Fruit fly (Drosophila melanogaster) whole organism, embryonic: Measurements from ENCODE around the gene ZnT86D.

Experiments used
- Aef1 ChIP-seq: fragments of 200-800 bp; sonication (Bioruptor generic); IDR thresholded peaks from 3 replicates; pipeline ENCODE4 v1.3.6; 2022; ENCODE audit warnings: missing biosample characterization, missing genetic modification characterization
- CG11456 ChIP-seq: fragments of 200-800 bp; sonication (Bioruptor generic); IDR thresholded peaks from 3 replicates; pipeline ENCODE4 v1.3.6; 2022; ENCODE audit warnings: missing biosample characterization, missing genetic modification characterization
- CG11560 ChIP-seq: fragments of 200-800 bp; sonication (Bioruptor generic); IDR thresholded peaks from 3 replicates; pipeline ENCODE4 v1.3.6; 2022; ENCODE audit warnings: missing biosample characterization, missing genetic modification characterization
- CG12236 ChIP-seq: fragments of 200-800 bp; sonication (Bioruptor generic); optimal IDR thresholded peaks from 2 replicates; lab custom pipeline; 2016; ENCODE audit warnings: missing biosample characterization, missing genetic modification characterization
- CG1647 ChIP-seq: fragments of 200-800 bp; sonication (Bioruptor generic); optimal IDR thresholded peaks from 3 replicates; lab custom pipeline; 2016; ENCODE audit warnings: missing biosample characterization, missing genetic modification characterization
- CG34376 ChIP-seq: fragments of 200-800 bp; sonication (Bioruptor generic); optimal IDR thresholded peaks from 2 replicates; lab custom pipeline; 2018; ENCODE audit warnings: missing biosample characterization, mild to moderate bottlenecking, missing genetic modification characterization
- CG34422 ChIP-seq: fragments of 200-800 bp; sonication (Bioruptor generic); IDR thresholded peaks from 3 replicates; pipeline ENCODE4 v1.3.6; 2022; ENCODE audit warnings: missing biosample characterization, missing genetic modification characterization
- CG3995 ChIP-seq: fragments of 200-800 bp; sonication (Bioruptor generic); optimal IDR thresholded peaks from 3 replicates; lab custom pipeline; 2016; ENCODE audit warnings: missing biosample characterization, missing genetic modification characterization
- CG4854 ChIP-seq: fragments of 200-800 bp; sonication (Bioruptor generic); optimal IDR thresholded peaks from 2 replicates; lab custom pipeline; 2016; ENCODE audit warnings: missing biosample characterization, missing genetic modification characterization, inconsistent platforms
- CG6654 ChIP-seq: fragments of 200-800 bp; sonication (Bioruptor generic); optimal IDR thresholded peaks from 2 replicates; lab custom pipeline; 2017; ENCODE audit warnings: missing biosample characterization, mild to moderate bottlenecking, missing genetic modification characterization
- CG6854 ChIP-seq: fragments of 200-800 bp; sonication (Bioruptor generic); optimal IDR thresholded peaks from 3 replicates; lab custom pipeline; 2017; ENCODE audit warnings: missing biosample characterization, mild to moderate bottlenecking, missing genetic modification characterization
- CG8478 ChIP-seq: fragments of >200 bp; optimal IDR thresholded peaks from 2 replicates; lab custom pipeline; 2018
- CG8944 ChIP-seq: fragments of 200-800 bp; sonication (Bioruptor generic); optimal IDR thresholded peaks from 3 replicates; lab custom pipeline; 2016; ENCODE audit warnings: missing biosample characterization, missing genetic modification characterization
- Dad ChIP-seq: fragments of 200-800 bp; sonication (Bioruptor generic); optimal IDR thresholded peaks from 3 replicates; lab custom pipeline; 2016; ENCODE audit warnings: missing biosample characterization, missing genetic modification characterization
- Dref ChIP-seq: fragments of 200-800 bp; sonication (Bioruptor generic); IDR thresholded peaks from 2 replicates; pipeline ENCODE4 v1.3.6; 2022; ENCODE audit warnings: missing biosample characterization, missing genetic modification characterization
- GATAe ChIP-seq: fragments of 200-800 bp; sonication (Bioruptor generic); conservative IDR thresholded peaks from 2 replicates; pipeline ENCODE4 v1.3.6; 2022; ENCODE audit warnings: missing biosample characterization, missing genetic modification characterization
- Lim3 ChIP-seq: fragments of 200-800 bp; sonication (Bioruptor generic); IDR thresholded peaks from 2 replicates; pipeline ENCODE4 v1.3.6; 2022; ENCODE audit warnings: missing biosample characterization, missing genetic modification characterization
- Mad ChIP-seq: fragments of 200-800 bp; sonication (Bioruptor generic); optimal IDR thresholded peaks from 2 replicates; lab custom pipeline; 2016; ENCODE audit warnings: missing biosample characterization, missing genetic modification characterization
- Max ChIP-seq: fragments of 200-800 bp; sonication (Bioruptor generic); optimal IDR thresholded peaks from 2 replicates; lab custom pipeline; 2016; ENCODE audit warnings: missing biosample characterization, mild to moderate bottlenecking, missing genetic modification characterization
- Myb ChIP-seq: fragments of 200-800 bp; sonication (Bioruptor generic); optimal IDR thresholded peaks from 2 replicates; lab custom pipeline; 2016; ENCODE audit warnings: missing biosample characterization, missing genetic modification characterization
- NC2α ChIP-seq: fragments of 200-800 bp; sonication (Bioruptor generic); optimal IDR thresholded peaks from 2 replicates; lab custom pipeline; 2016; ENCODE audit warnings: missing biosample characterization, missing genetic modification characterization
- Neu2 ChIP-seq: fragments of 200-800 bp; sonication (Bioruptor generic); optimal IDR thresholded peaks from 3 replicates; lab custom pipeline; 2016; ENCODE audit warnings: missing biosample characterization, missing genetic modification characterization, borderline replicate concordance
- Nf-YA ChIP-seq: fragments of 200-800 bp; sonication (Bioruptor generic); IDR thresholded peaks from 2 replicates; pipeline ENCODE4 v1.3.6; 2022; ENCODE audit warnings: missing biosample characterization, missing genetic modification characterization
- Pdp1 ChIP-seq, 2 experiments: fragments of 200-800 bp; sonication (Bioruptor generic); optimal IDR thresholded peaks; 3 replicates each; lab custom pipeline; 2016; ENCODE audit warnings: missing biosample characterization in 2 of 2, missing genetic modification characterization in 2 of 2, mild to moderate bottlenecking in 1 of 2, moderate library complexity in 1 of 2
- Taf1 ChIP-seq: fragments of 200-800 bp; sonication (Bioruptor generic); IDR thresholded peaks from 2 replicates; pipeline ENCODE4 v1.3.6; 2022; ENCODE audit warnings: missing biosample characterization, missing genetic modification characterization
- al ChIP-seq: fragments of 200-800 bp; sonication (Bioruptor generic); IDR thresholded peaks from 2 replicates; pipeline ENCODE4 v1.3.6; 2022; ENCODE audit warnings: missing biosample characterization, missing genetic modification characterization
- ap ChIP-seq: fragments of 200-800 bp; sonication (Bioruptor generic); IDR thresholded peaks from 2 replicates; pipeline ENCODE4 v1.3.6; 2022; ENCODE audit warnings: missing biosample characterization, missing genetic modification characterization
- bab2 ChIP-seq: fragments of 200-800 bp; sonication (Bioruptor generic); optimal IDR thresholded peaks from 2 replicates; lab custom pipeline; 2016; ENCODE audit warnings: missing biosample characterization, missing genetic modification characterization
- bbx ChIP-seq: fragments of 200-800 bp; sonication (Bioruptor generic); IDR thresholded peaks from 2 replicates; pipeline ENCODE4 v1.3.6; 2022; ENCODE audit warnings: missing biosample characterization, missing genetic modification characterization; ENCODE audit not compliant: partially characterized antibody
- bowl ChIP-seq: fragments of 200-800 bp; sonication (Bioruptor generic); IDR thresholded peaks from 2 replicates; pipeline ENCODE4 v1.3.6; 2022; ENCODE audit warnings: missing biosample characterization, missing genetic modification characterization
- chif ChIP-seq, 2 experiments: fragments of 200-800 bp; sonication (Bioruptor generic); optimal IDR thresholded peaks; 3 replicates each; lab custom pipeline; 2016; ENCODE audit warnings: missing biosample characterization in 2 of 2, missing genetic modification characterization in 2 of 2
- chm ChIP-seq: fragments of 200-800 bp; sonication (Bioruptor generic); IDR thresholded peaks from 2 replicates; pipeline ENCODE4 v1.3.6; 2022; ENCODE audit warnings: missing biosample characterization, missing genetic modification characterization
- danr ChIP-seq: fragments of 200-800 bp; sonication (Bioruptor generic); IDR thresholded peaks from 2 replicates; pipeline ENCODE4 v1.3.6; 2022; ENCODE audit warnings: missing biosample characterization, missing genetic modification characterization
- esg ChIP-seq: fragments of 200-800 bp; sonication (Bioruptor generic); conservative IDR thresholded peaks from 2 replicates; pipeline ENCODE4 v1.3.6; 2022; ENCODE audit warnings: missing biosample characterization, missing genetic modification characterization
- fd96Cb ChIP-seq: fragments of 200-800 bp; sonication (Bioruptor generic); optimal IDR thresholded peaks from 2 replicates; lab custom pipeline; 2018; ENCODE audit warnings: missing biosample characterization, mild to moderate bottlenecking, missing genetic modification characterization, moderate library complexity
- fru ChIP-seq: fragments of >200 bp; optimal IDR thresholded peaks from 2 replicates; lab custom pipeline; 2017
- ftz-f1 ChIP-seq: fragments of 200-800 bp; sonication (Bioruptor generic); optimal IDR thresholded peaks from 2 replicates; lab custom pipeline; 2016; ENCODE audit warnings: missing biosample characterization, missing genetic modification characterization
- fu2 ChIP-seq: fragments of 200-800 bp; sonication (Bioruptor generic); optimal IDR thresholded peaks from 2 replicates; lab custom pipeline; 2016; ENCODE audit warnings: missing biosample characterization, missing genetic modification characterization
- gt ChIP-seq: fragments of 200-800 bp; sonication (Bioruptor generic); IDR thresholded peaks from 2 replicates; pipeline ENCODE4 v1.3.6; 2022; ENCODE audit warnings: missing biosample characterization, missing genetic modification characterization
- jigr1 ChIP-seq: fragments of 200-800 bp; sonication (Bioruptor generic); IDR thresholded peaks from 3 replicates; pipeline ENCODE4 v1.3.6; 2022; ENCODE audit warnings: missing biosample characterization, missing genetic modification characterization
- kah ChIP-seq: fragments of 200-800 bp; sonication (Bioruptor generic); optimal IDR thresholded peaks from 2 replicates; lab custom pipeline; 2018; ENCODE audit warnings: missing biosample characterization, mild to moderate bottlenecking, missing genetic modification characterization
- lab ChIP-seq: fragments of 200-800 bp; sonication (Bioruptor generic); optimal IDR thresholded peaks from 3 replicates; lab custom pipeline; 2017; ENCODE audit warnings: missing biosample characterization, missing genetic modification characterization, mild to moderate bottlenecking, moderate library complexity, missing genetic modification reagents
- nau ChIP-seq: fragments of 200-800 bp; sonication (Bioruptor generic); optimal IDR thresholded peaks from 3 replicates; lab custom pipeline; 2017; ENCODE audit warnings: missing biosample characterization, mild to moderate bottlenecking, missing genetic modification characterization, missing genetic modification reagents
- onecut ChIP-seq: fragments of 200-800 bp; sonication (Bioruptor generic); IDR thresholded peaks from 2 replicates; pipeline ENCODE4 v1.3.6; 2022; ENCODE audit warnings: missing biosample characterization, missing genetic modification characterization
- peb ChIP-seq: fragments of 200-800 bp; sonication (Bioruptor generic); IDR thresholded peaks from 2 replicates; pipeline ENCODE4 v1.3.6; 2022; ENCODE audit warnings: missing biosample characterization, missing genetic modification characterization
- prd ChIP-seq, 3 experiments: fragments of >200 bp in 2 of 3; fragments of 200-800 bp in 1 of 3; sonication (Bioruptor generic) in 1 of 3; optimal IDR thresholded peaks in 2 of 3; IDR thresholded peaks in 1 of 3; 2 replicates in 2 of 3; 3 replicates in 1 of 3; pipeline versions ENCODE4 v1.3.6 to Lab custom; 2017 to 2022; ENCODE audit warnings: missing biosample characterization in 1 of 3, missing genetic modification characterization in 1 of 3
- ranshi ChIP-seq: fragments of 200-800 bp; sonication (Bioruptor generic); IDR thresholded peaks from 2 replicates; pipeline ENCODE4 v1.3.6; 2022; ENCODE audit warnings: missing biosample characterization, missing genetic modification characterization
- sr ChIP-seq: fragments of 200-800 bp; sonication (Bioruptor generic); IDR thresholded peaks from 3 replicates; pipeline ENCODE4 v1.3.6; 2022; ENCODE audit warnings: missing biosample characterization, missing genetic modification characterization
- tio ChIP-seq: fragments of 200-800 bp; sonication (Bioruptor generic); optimal IDR thresholded peaks from 2 replicates; lab custom pipeline; 2017; ENCODE audit warnings: missing biosample characterization, missing genetic modification characterization, inconsistent platforms
- trem ChIP-seq: fragments of 200-800 bp; optimal IDR thresholded peaks from 3 replicates; lab custom pipeline; 2019; ENCODE audit warnings: missing biosample characterization, mild to moderate bottlenecking, missing genetic modification characterization, moderate library complexity
- unc-4 ChIP-seq: fragments of 200-800 bp; sonication (Bioruptor generic); IDR thresholded peaks from 2 replicates; pipeline ENCODE4 v1.3.6; 2022; ENCODE audit warnings: missing biosample characterization, missing genetic modification characterization; ENCODE audit not compliant: partially characterized antibody

Gene ZnT86D

DNA sequence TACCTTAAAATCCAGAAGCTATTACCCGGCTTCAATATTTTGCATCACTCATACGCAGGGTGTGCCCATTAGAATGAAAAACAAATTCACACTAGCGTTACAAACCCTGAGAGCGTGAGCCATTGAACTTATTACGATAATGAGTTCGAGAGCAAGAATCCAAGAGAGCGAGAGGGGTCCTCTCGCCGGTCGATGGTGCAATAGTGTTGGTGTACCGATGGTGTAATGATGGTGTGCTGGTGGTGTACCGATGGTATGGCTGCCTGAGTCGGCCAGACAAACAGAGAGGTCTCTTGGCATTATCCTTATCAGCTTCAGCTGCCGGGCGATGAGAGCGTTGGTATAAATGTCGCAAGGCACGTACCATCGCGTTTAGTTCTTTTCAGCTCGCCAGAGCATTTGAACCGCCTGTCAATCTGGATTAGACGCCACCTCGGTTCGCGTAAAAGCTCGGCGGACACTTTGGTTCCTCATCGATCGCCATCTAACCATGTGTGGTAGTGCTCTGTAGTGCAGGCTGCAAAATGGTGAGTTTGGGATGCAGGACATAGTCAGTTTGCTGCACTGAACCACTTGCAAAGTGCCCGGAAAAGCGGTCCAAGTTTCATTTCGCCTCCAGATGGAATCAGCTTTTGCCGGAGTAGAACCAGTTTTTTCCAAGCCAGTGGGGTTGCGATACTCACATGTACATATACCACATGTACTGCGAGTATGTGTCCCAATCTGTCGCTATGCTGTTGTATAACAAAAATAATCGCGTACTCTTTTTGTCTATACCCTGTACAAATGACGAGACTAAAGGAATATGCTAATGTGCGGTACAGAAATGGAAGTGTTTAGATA lies 14.1 kb downstream of the ZnT86D start (continued):
- TF ChIP-seq esg (GFP tag; lab: Robert Waterston, UW) (no peak), Aef1 (no peak), Mad (GFP tag; lab: Kevin White, UChicago) (no peak), jigr1 (GFP tag; lab: Robert Waterston, UW) (no peak), bowl (GFP tag; lab: Robert Waterston, UW) (no peak), ap (no peak), fd96Cb (tag; lab: Kevin White, UChicago) (no peak), Neu2 (GFP tag; lab: Kevin White, UChicago) (no peak), Taf1 (GFP tag; lab: Robert Waterston, UW) (no peak), al (GFP tag; lab: Robert Waterston, UW) (no peak), chif (GFP tag; optimal IDR thresholded peaks at IDR 0.05; lab: Kevin White, UChicago) (no peak), CG3995 (GFP tag; lab: Kevin White, UChicago) (no peak), Lim3 (GFP tag; lab: Robert Waterston, UW) (no peak), ranshi (GFP tag; lab: Robert Waterston, UW) (no peak), bab2 (GFP tag; lab: Kevin White, UChicago) (no peak), lab (GFP tag; lab: Kevin White, UChicago) (no peak), tio (GFP tag; lab: Kevin White, UChicago) (no peak), NC2α (GFP tag; lab: Kevin White, UChicago) (no peak), Dad (GFP tag; lab: Kevin White, UChicago) (no peak), gt (GFP tag; lab: Robert Waterston, UW) (no peak), chm (no peak), fu2 (GFP tag; lab: Kevin White, UChicago) (no peak), onecut (no peak), peb (no peak), danr (GFP tag; lab: Robert Waterston, UW) (no peak), bbx (no peak), CG1647 (GFP tag; lab: Kevin White, UChicago) (no peak), Dref (GFP tag; lab: Robert Waterston, UW) (no peak), trem (tag; lab: Kevin White, UChicago) (no peak), CG34422 (GFP tag; lab: Robert Waterston, UW) (peak; percentile 13; the same call in 1 of the 3 replicates), kah (GFP tag; lab: Kevin White, UChicago) (no peak), sr (no peak), Nf-YA (GFP tag; lab: Robert Waterston, UW) (no peak), fru (lab: Kevin White, UChicago) (no peak), CG8478 (lab: Kevin White, UChicago) (no peak), CG6654 (GFP tag; lab: Kevin White, UChicago) (no peak), CG8944 (GFP tag; lab: Kevin White, UChicago) (no peak), prd (optimal IDR thresholded peaks at IDR 0.05; lab: Kevin White, UChicago) (no peak), prd (GFP tag; IDR thresholded peaks at IDR 0.05; lab: Robert Waterston, UW) (no peak), Pdp1 (GFP tag; optimal IDR thresholded peaks at IDR 0.05; lab: Kevin White, UChicago) (peak in 1 of 2 experiments; percentile 98), CG12236 (GFP tag; lab: Kevin White, UChicago) (no peak), CG4854 (GFP tag; lab: Kevin White, UChicago) (no peak), nau (GFP tag; lab: Kevin White, UChicago) (no peak), CG11456 (0 out of 3 replicates have a peak, but pooled peaks have one; percentile 36), CG11560 (tag; lab: Robert Waterston, UW) (no peak), unc-4 (GFP tag; lab: Robert Waterston, UW) (0 out of 2 replicates have a peak, but pooled peaks have one; percentile 15), ftz-f1 (GFP tag; lab: Kevin White, UChicago) (no peak), Myb (GFP tag; lab: Kevin White, UChicago) (no peak), Max (GFP tag; lab: Kevin White, UChicago) (no peak), CG6854 (GFP tag; lab: Kevin White, UChicago) (no peak), GATAe (GFP tag; lab: Robert Waterston, UW) (no peak), CG34376 (GFP tag; lab: Kevin White, UChicago) (peak; percentile 63)
